Worm (Caenorhabditis elegans): ENCODE data around the gene unc-112.

ce11 chrV:14736851-14737250 is 40.4 kb upstream of the unc-112 start, which contains the start of gene Y50E8A.5:
- TF ChIP-seq pha-4 (tag; optimal IDR thresholded peaks at IDR 0.05) (no peak), unc-62 (GFP tag; optimal IDR thresholded peaks at IDR 0.05) (no peak), nhr-237 (tag; optimal IDR thresholded peaks at IDR 0.05) (no peak), sem-2 (GFP tag; optimal IDR thresholded peaks at IDR 0.05) (no peak), ztf-11 (tag; optimal IDR thresholded peaks at IDR 0.05) (no peak), lin-32 (GFP tag; optimal IDR thresholded peaks at IDR 0.05) (no peak), lsy-2 (tag; optimal IDR thresholded peaks at IDR 0.05) (no peak)
